Worm (Caenorhabditis elegans): ENCODE results near the gene ZK899.6.
"Not testable (repeated sequence)": the region's sequence is repeated elsewhere in the genome, so short reads cannot be mapped to it uniquely, and the experiment has no call there.

The ZK899.6 gene

ce11 chrX:9463045-9463444 lies at the start of gene ZK899.6:
ZK899.6 (plus strand) TSS chrX:9463345.
- TF ChIP-seq sea-1 (GFP tag; conservative IDR thresholded peaks at IDR 0.05); ets-7 (tag; optimal IDR thresholded peaks at IDR 0.05); hnd-1 (tag; optimal IDR thresholded peaks at IDR 0.05): not testable (repeated sequence)

- TF ChIP-seq ceh-36 (tag; optimal IDR thresholded peaks at IDR 0.05) (no peak), flt-1 (GFP tag; IDR thresholded peaks at IDR 0.05) (no peak), aly-1 (tag; optimal IDR thresholded peaks at IDR 0.05) (no peak), sea-1 (GFP tag; conservative IDR thresholded peaks at IDR 0.05) (no peak), ets-7 (tag; optimal IDR thresholded peaks at IDR 0.05) (no peak), tbx-37 (GFP tag; conservative IDR thresholded peaks at IDR 0.05) (no peak)
Measured at ce11 chrX:9417326-9417725, 45.8 kb upstream of the ZK899.6 start.

- TF ChIP-seq tbx-37 (GFP tag; conservative IDR thresholded peaks at IDR 0.05) (no peak), ama-1 (optimal IDR thresholded peaks at IDR 0.05) (no peak), F13C5.2 (tag; optimal IDR thresholded peaks at IDR 0.05) (no peak), ceh-13 (GFP tag; optimal IDR thresholded peaks at IDR 0.05) (no peak), tra-4 (tag; optimal IDR thresholded peaks at IDR 0.05) (no peak), ets-7 (tag; optimal IDR thresholded peaks at IDR 0.05) (no peak), hmg-4 (GFP tag; optimal IDR thresholded peaks at IDR 0.05) (no peak), flt-1 (GFP tag; IDR thresholded peaks at IDR 0.05) (no peak), pes-1 (GFP tag; IDR thresholded peaks at IDR 0.05) (no peak), ceh-36 (tag; optimal IDR thresholded peaks at IDR 0.05) (no peak), hnd-1 (tag; optimal IDR thresholded peaks at IDR 0.05) (no peak), scrt-1 (GFP tag; IDR thresholded peaks at IDR 0.05) (no peak), aly-1 (tag; optimal IDR thresholded peaks at IDR 0.05) (no peak), B0310.2 (tag; optimal IDR thresholded peaks at IDR 0.05) (no peak), hmbx-1 (tag; optimal IDR thresholded peaks at IDR 0.05) (no peak), sea-1 (GFP tag; conservative IDR thresholded peaks at IDR 0.05) (no peak), tbx-11 (GFP tag; IDR thresholded peaks at IDR 0.05) (no peak)
Measured at ce11 chrX:9417948-9418347, 45.2 kb upstream of the ZK899.6 start.

- TF ChIP-seq tbx-11 (GFP tag; IDR thresholded peaks at IDR 0.05) (no peak), tra-4 (tag; optimal IDR thresholded peaks at IDR 0.05) (no peak), tbx-37 (GFP tag; conservative IDR thresholded peaks at IDR 0.05) (no peak), flt-1 (GFP tag; IDR thresholded peaks at IDR 0.05) (no peak), ceh-36 (tag; optimal IDR thresholded peaks at IDR 0.05) (no peak)
Measured at ce11 chrX:9428059-9428458, 35.1 kb upstream of the ZK899.6 start, which contains the start of gene B0272.4. B0272.4 (plus strand) TSS chrX:9428431.

DNA sequence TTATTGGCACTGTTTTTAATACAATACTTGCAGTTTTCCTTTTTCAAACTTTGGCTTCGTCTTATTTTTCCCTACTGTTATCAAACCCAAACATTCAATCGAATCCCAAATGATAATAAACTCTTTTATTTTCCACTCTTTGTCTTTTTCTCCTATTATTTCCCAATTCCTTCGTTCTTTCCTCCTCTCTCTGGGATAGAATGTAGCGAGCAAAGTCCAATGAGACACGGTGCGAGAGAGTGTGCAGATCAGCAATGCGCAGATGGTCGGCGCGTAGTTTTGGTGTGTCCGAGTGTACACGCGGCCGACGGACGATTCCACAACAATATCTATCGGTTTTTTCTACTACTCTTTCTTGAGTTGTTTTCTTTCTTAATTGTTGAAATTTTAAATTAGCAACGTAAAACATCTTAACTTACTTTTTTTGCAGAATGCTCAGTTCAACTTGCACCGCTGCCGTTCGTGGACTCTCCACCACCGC lies 32.1 kb upstream of the ZK899.6 start, which contains the start of gene B0272.3:
TSS of gene B0272.3 (plus strand) at position 431 of the 481 bp plus-strand sequence.
- TF ChIP-seq ama-1 (optimal IDR thresholded peaks at IDR 0.05) = no peak
- TF ChIP-seq F13C5.2 (tag; optimal IDR thresholded peaks at IDR 0.05) = peak; percentile 7
- no peak for TF ChIP-seq hmbx-1 (tag; optimal IDR thresholded peaks at IDR 0.05)
- no peak for TF ChIP-seq scrt-1 (GFP tag; IDR thresholded peaks at IDR 0.05)
- peak; percentile 28 for TF ChIP-seq hmg-4 (GFP tag; optimal IDR thresholded peaks at IDR 0.05)
- TF ChIP-seq tbx-37 (GFP tag; conservative IDR thresholded peaks at IDR 0.05) = no peak
- TF ChIP-seq flt-1 (GFP tag; IDR thresholded peaks at IDR 0.05) = no peak
- TF ChIP-seq pes-1 (GFP tag; IDR thresholded peaks at IDR 0.05) = no peak
- TF ChIP-seq aly-1 (tag; optimal IDR thresholded peaks at IDR 0.05) = no peak
- no peak for TF ChIP-seq ceh-36 (tag; optimal IDR thresholded peaks at IDR 0.05)
- TF ChIP-seq sea-1 (GFP tag; conservative IDR thresholded peaks at IDR 0.05) = no peak
- no peak for TF ChIP-seq ets-7 (tag; optimal IDR thresholded peaks at IDR 0.05)

- no peak for TF ChIP-seq tra-4 (tag; optimal IDR thresholded peaks at IDR 0.05)
- TF ChIP-seq tbx-37 (GFP tag; conservative IDR thresholded peaks at IDR 0.05) = no peak
- no peak for TF ChIP-seq ets-7 (tag; optimal IDR thresholded peaks at IDR 0.05)
- TF ChIP-seq sea-1 (GFP tag; conservative IDR thresholded peaks at IDR 0.05) = no peak
- no peak for TF ChIP-seq hmbx-1 (tag; optimal IDR thresholded peaks at IDR 0.05)
- no peak for TF ChIP-seq ceh-36 (tag; optimal IDR thresholded peaks at IDR 0.05)
- TF ChIP-seq hmg-4 (GFP tag; optimal IDR thresholded peaks at IDR 0.05) = no peak
- TF ChIP-seq B0310.2 (tag; optimal IDR thresholded peaks at IDR 0.05) = no peak
- TF ChIP-seq hnd-1 (tag; optimal IDR thresholded peaks at IDR 0.05) = no peak
- no peak for TF ChIP-seq flt-1 (GFP tag; IDR thresholded peaks at IDR 0.05)
- no peak for TF ChIP-seq scrt-1 (GFP tag; IDR thresholded peaks at IDR 0.05)
- no peak for TF ChIP-seq F13C5.2 (tag; optimal IDR thresholded peaks at IDR 0.05)
- TF ChIP-seq aly-1 (tag; optimal IDR thresholded peaks at IDR 0.05) = no peak
- no peak for TF ChIP-seq ama-1 (optimal IDR thresholded peaks at IDR 0.05)
- no peak for TF ChIP-seq pes-1 (GFP tag; IDR thresholded peaks at IDR 0.05)
Measured at ce11 chrX:9436843-9437312, 26.3 kb upstream of the ZK899.6 start, which contains the start of gene tbb-4. tbb-4 (minus strand) TSS chrX:9436893.

DNA sequence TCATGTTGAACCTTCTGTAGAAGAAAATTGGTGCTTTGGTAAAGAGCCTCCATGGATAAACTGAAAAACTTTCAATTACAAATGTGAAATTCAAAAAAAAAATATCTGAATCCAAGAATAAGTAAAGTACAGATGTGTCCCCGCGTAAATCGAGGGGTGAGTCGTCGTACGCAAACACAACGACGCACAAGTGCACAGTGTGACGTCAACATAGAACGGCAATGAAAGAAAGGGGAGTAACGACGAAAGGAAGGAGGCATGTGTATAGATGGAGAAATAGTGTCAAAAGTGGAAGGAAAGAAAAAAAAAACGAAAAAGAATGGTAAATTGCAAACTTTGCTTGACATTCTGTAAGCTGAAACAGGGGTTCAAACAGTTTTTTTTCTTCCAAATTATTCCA lies 21.6 kb upstream of the ZK899.6 start, which contains the start of gene memb-1:
TSS of gene memb-1 (minus strand) at position 60 of the 400 bp plus-strand sequence.
- no peak for TF ChIP-seq tra-4 (tag; optimal IDR thresholded peaks at IDR 0.05)
- no peak for TF ChIP-seq pes-1 (GFP tag; IDR thresholded peaks at IDR 0.05)
- no peak for TF ChIP-seq sea-1 (GFP tag; conservative IDR thresholded peaks at IDR 0.05)
- TF ChIP-seq F13C5.2 (tag; optimal IDR thresholded peaks at IDR 0.05) = no peak
- TF ChIP-seq ceh-36 (tag; optimal IDR thresholded peaks at IDR 0.05) = no peak
- no peak for TF ChIP-seq ama-1 (optimal IDR thresholded peaks at IDR 0.05)
- no peak for TF ChIP-seq aly-1 (tag; optimal IDR thresholded peaks at IDR 0.05)
- no peak for TF ChIP-seq flt-1 (GFP tag; IDR thresholded peaks at IDR 0.05)
- no peak for TF ChIP-seq B0310.2 (tag; optimal IDR thresholded peaks at IDR 0.05)
- no peak for TF ChIP-seq tbx-11 (GFP tag; IDR thresholded peaks at IDR 0.05)
- no peak for TF ChIP-seq hmg-4 (GFP tag; optimal IDR thresholded peaks at IDR 0.05)
- TF ChIP-seq tbx-37 (GFP tag; conservative IDR thresholded peaks at IDR 0.05) = no peak
- no peak for TF ChIP-seq ceh-13 (GFP tag; optimal IDR thresholded peaks at IDR 0.05)
- no peak for TF ChIP-seq scrt-1 (GFP tag; IDR thresholded peaks at IDR 0.05)

ce11 chrX:9443871-9444270 lies 19.3 kb upstream of the ZK899.6 start:
- no peak for TF ChIP-seq hnd-1 (tag; optimal IDR thresholded peaks at IDR 0.05)
- TF ChIP-seq sea-1 (GFP tag; conservative IDR thresholded peaks at IDR 0.05) = no peak
- no peak for TF ChIP-seq ceh-13 (GFP tag; optimal IDR thresholded peaks at IDR 0.05)

All from whole organism, early embryonic.